Worm (Caenorhabditis elegans): ENCODE data around the gene F47B10.5.

ce11 chrX:10870137-10870536, 20.2 kb downstream of the F47B10.5 start, which contains the start of gene pgp-7:
- TF ChIP-seq aly-2 (tag; optimal IDR thresholded peaks at IDR 0.05): no peak
- TF ChIP-seq lin-13 (GFP tag; optimal IDR thresholded peaks at IDR 0.05): no peak
- no peak for TF ChIP-seq lin-11 (tag; optimal IDR thresholded peaks at IDR 0.05)
- TF ChIP-seq ama-1 (optimal IDR thresholded peaks at IDR 0.05): no peak
- TF ChIP-seq nhr-11 (tag; optimal IDR thresholded peaks at IDR 0.05): no peak
- TF ChIP-seq fos-1 (tag; optimal IDR thresholded peaks at IDR 0.05): no peak
- no peak for TF ChIP-seq egl-27 (tag; optimal IDR thresholded peaks at IDR 0.05)
- no peak for TF ChIP-seq elt-3 (tag; optimal IDR thresholded peaks at IDR 0.05)
- TF ChIP-seq nhr-6 (tag; optimal IDR thresholded peaks at IDR 0.05): no peak
- TF ChIP-seq ZK546.5 (tag; optimal IDR thresholded peaks at IDR 0.05): no peak
- no peak for TF ChIP-seq lin-39 (tag; optimal IDR thresholded peaks at IDR 0.05)
- TF ChIP-seq sem-4 (tag; optimal IDR thresholded peaks at IDR 0.05): no peak
